Fruit fly (Drosophila melanogaster): ENCODE measurements around the gene CG34250.

The CG34250 gene

dm6 chr3L:17486794-17487726, 11.0 kb downstream of the CG34250 start, which contains the start of gene Oatp74D (continued):
- TF ChIP-seq zfh1 (GFP tag; IDR thresholded peaks at IDR 0.05) (peak; percentile 30; the same call in 2 of the 3 replicates), HLH3B (GFP tag; IDR thresholded peaks at IDR 0.05) (peak; percentile 43; the same call in 1 of the 2 replicates)

dm6 chr3L:17488622-17489391, 12.8 kb downstream of the CG34250 start:
- TF ChIP-seq trem (tag; optimal IDR thresholded peaks at IDR 0.05) = no peak
- peak; percentile 71 for TF ChIP-seq sens (GFP tag)
- peak; percentile 97 for TF ChIP-seq Blimp-1 (GFP tag; optimal IDR thresholded peaks at IDR 0.05)
- TF ChIP-seq CG2199 (GFP tag; IDR thresholded peaks at IDR 0.05) = peak; percentile 93
- peak in 1 of 3 experiments; percentile 5 for TF ChIP-seq Stat92E (GFP tag; optimal IDR thresholded peaks at IDR 0.05)
- no peak for TF ChIP-seq Hsf (GFP tag; optimal IDR thresholded peaks at IDR 0.05)
- peak; percentile 2 for TF ChIP-seq hkb (optimal IDR thresholded peaks at IDR 0.05)
- no peak for TF ChIP-seq hkb (GFP tag; IDR thresholded peaks at IDR 0.05)
- peak; percentile 71 for TF ChIP-seq z (GFP tag; IDR thresholded peaks at IDR 0.05)
- TF ChIP-seq CG15479 (GFP tag; optimal IDR thresholded peaks at IDR 0.05) = peak; percentile 28
- TF ChIP-seq pros (GFP tag; optimal IDR thresholded peaks at IDR 0.05) = peak; percentile 31
- peak; percentile 28; the same call in 1 of the 3 replicates for TF ChIP-seq CG11695 (GFP tag; IDR thresholded peaks at IDR 0.05)
- no peak for TF ChIP-seq nau (GFP tag; optimal IDR thresholded peaks at IDR 0.05)
- TF ChIP-seq fd64A (GFP tag; optimal IDR thresholded peaks at IDR 0.05) = peak; percentile 4
- TF ChIP-seq ara (GFP tag; IDR thresholded peaks at IDR 0.05) = peak; percentile 10; the same call in 1 of the 2 replicates
- TF ChIP-seq ATbp (GFP tag; optimal IDR thresholded peaks at IDR 0.05) = peak; percentile 30
- no peak for TF ChIP-seq zen (tag; optimal IDR thresholded peaks at IDR 0.05)
- no peak for TF ChIP-seq cg (GFP tag; optimal IDR thresholded peaks at IDR 0.05)
- TF ChIP-seq CG6854 (GFP tag; optimal IDR thresholded peaks at IDR 0.05) = no peak
- peak; percentile 5; the same call in 1 of the 2 replicates for TF ChIP-seq Xrp1 (GFP tag; IDR thresholded peaks at IDR 0.05)
- peak; percentile 35 for TF ChIP-seq grn (GFP tag; optimal IDR thresholded peaks at IDR 0.05)
- TF ChIP-seq sd (tag; optimal IDR thresholded peaks at IDR 0.05) = peak; percentile 31
- peak; percentile 1 for TF ChIP-seq nom (GFP tag; optimal IDR thresholded peaks at IDR 0.05)
- no peak for TF ChIP-seq chm (GFP tag; IDR thresholded peaks at IDR 0.05)

- TF ChIP-seq CG15269 (tag; optimal IDR thresholded peaks at IDR 0.05) (no peak), gsb (GFP tag; IDR thresholded peaks at IDR 0.05) (0 out of 2 replicates have a peak, but pooled peaks have one; percentile 25), Jarid2 (GFP tag; optimal IDR thresholded peaks at IDR 0.05) (no peak), Bdp1 (GFP tag; optimal IDR thresholded peaks at IDR 0.05) (no peak), ssp (GFP tag; IDR thresholded peaks at IDR 0.05) (no peak), trh (GFP tag; optimal IDR thresholded peaks at IDR 0.05) (no peak), ham (GFP tag; IDR thresholded peaks at IDR 0.05) (no peak), slbo (GFP tag; IDR thresholded peaks at IDR 0.05) (peak; percentile 25; the same call in 1 of the 2 replicates), CG8089 (GFP tag; optimal IDR thresholded peaks at IDR 0.05) (no peak), CG17829 (tag; optimal IDR thresholded peaks at IDR 0.05) (no peak), CG15011 (GFP tag; optimal IDR thresholded peaks at IDR 0.05) (no peak), CG6654 (GFP tag; optimal IDR thresholded peaks at IDR 0.05) (no peak), nom (GFP tag; optimal IDR thresholded peaks at IDR 0.05) (peak; percentile 12)
Observed at dm6 chr3L:17491646-17492045, 15.6 kb downstream of the CG34250 start.
